Worm (Caenorhabditis elegans): Measurements from ENCODE around the gene T22D1.1.

DNA sequence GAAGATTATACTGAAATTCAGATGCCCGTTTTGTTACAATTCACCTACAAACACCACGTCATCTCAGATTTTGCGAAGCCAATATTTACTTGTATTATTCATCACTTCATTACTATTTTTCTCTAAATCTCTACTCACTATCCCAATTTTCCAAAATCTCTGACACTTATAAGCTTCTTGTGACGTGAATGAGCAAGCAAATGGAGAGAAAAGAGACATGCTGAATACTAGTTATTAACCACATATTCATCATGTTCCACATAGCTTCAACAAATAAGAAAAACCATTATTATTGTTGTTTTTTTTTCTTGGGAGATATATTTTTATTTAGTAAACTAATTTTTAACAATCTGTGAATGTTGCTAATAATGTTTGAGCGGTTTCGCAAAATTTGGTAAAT, 28.1 kb downstream of the T22D1.1 start:
- TF ChIP-seq W03F9.2 (tag; optimal IDR thresholded peaks at IDR 0.05) = no peak
- TF ChIP-seq dao-5 (tag; optimal IDR thresholded peaks at IDR 0.05) = no peak
- TF ChIP-seq him-1 (tag; optimal IDR thresholded peaks at IDR 0.05) = no peak
